Worm (Caenorhabditis elegans): ENCODE results near the gene grsp-4.

grsp-4 gene

ce11 chrV:7624652-7625051, at the start of gene grsp-4:
TSS of gene grsp-4 (plus strand) at chrV:7624952.
- TF ChIP-seq sptf-1 (tag; optimal IDR thresholded peaks at IDR 0.05) (no peak), nhr-28 (tag; optimal IDR thresholded peaks at IDR 0.05) (no peak), drap-1 (GFP tag; optimal IDR thresholded peaks at IDR 0.05) (no peak), nhr-12 (tag; optimal IDR thresholded peaks at IDR 0.05) (no peak), cnd-1 (tag; optimal IDR thresholded peaks at IDR 0.05) (no peak), ztf-11 (tag; optimal IDR thresholded peaks at IDR 0.05) (no peak), tbx-8 (GFP tag; optimal IDR thresholded peaks at IDR 0.05) (no peak), mep-1 (tag; optimal IDR thresholded peaks at IDR 0.05) (no peak), mls-2 (tag; optimal IDR thresholded peaks at IDR 0.05) (no peak), sem-2 (GFP tag; optimal IDR thresholded peaks at IDR 0.05) (no peak), pha-4 (tag; optimal IDR thresholded peaks at IDR 0.05) (no peak), elt-1 (tag; optimal IDR thresholded peaks at IDR 0.05; ENCODE audit: borderline replicate concordance, insufficient read depth) (no peak), lsy-2 (tag; optimal IDR thresholded peaks at IDR 0.05) (no peak), ceh-39 (tag; optimal IDR thresholded peaks at IDR 0.05) (no peak), lin-13 (tag; optimal IDR thresholded peaks at IDR 0.05) (no peak), elt-3 (tag; optimal IDR thresholded peaks at IDR 0.05) (no peak)

ce11 chrV:7575563-7575962, 49.2 kb upstream of the grsp-4 start, which contains the start of the genes snu-66 and ints-9:
TSS of gene snu-66 (minus strand) at chrV:7575670.
TSS of gene ints-9 (plus strand) at chrV:7575802.
- TF ChIP-seq blmp-1 (tag; optimal IDR thresholded peaks at IDR 0.05): no peak
- TF ChIP-seq sptf-1 (tag; optimal IDR thresholded peaks at IDR 0.05): no peak
- TF ChIP-seq lin-32 (GFP tag; optimal IDR thresholded peaks at IDR 0.05): no peak
- no peak for TF ChIP-seq unc-62 (GFP tag; optimal IDR thresholded peaks at IDR 0.05)
- TF ChIP-seq cnd-1 (tag; optimal IDR thresholded peaks at IDR 0.05): no peak
- no peak for TF ChIP-seq elt-1 (tag; optimal IDR thresholded peaks at IDR 0.05; ENCODE audit: borderline replicate concordance, insufficient read depth)
- TF ChIP-seq ham-2 (GFP tag; optimal IDR thresholded peaks at IDR 0.05): no peak
- TF ChIP-seq hlh-1 (tag; optimal IDR thresholded peaks at IDR 0.05): peak; percentile 6
- no peak for TF ChIP-seq tbx-8 (GFP tag; optimal IDR thresholded peaks at IDR 0.05)
- no peak for TF ChIP-seq bed-3 (GFP tag; optimal IDR thresholded peaks at IDR 0.05)
- no peak for TF ChIP-seq flh-1 (GFP tag; optimal IDR thresholded peaks at IDR 0.05)
- TF ChIP-seq mep-1 (tag; optimal IDR thresholded peaks at IDR 0.05): peak; percentile 13
- peak; percentile 67 for TF ChIP-seq ces-1 (GFP tag; optimal IDR thresholded peaks at IDR 0.05)
- TF ChIP-seq mls-2 (tag; optimal IDR thresholded peaks at IDR 0.05): no peak
- TF ChIP-seq zip-8 (tag; optimal IDR thresholded peaks at IDR 0.05): no peak
- no peak for TF ChIP-seq drap-1 (GFP tag; optimal IDR thresholded peaks at IDR 0.05)
- TF ChIP-seq pha-4 (tag; optimal IDR thresholded peaks at IDR 0.05): peak; percentile 32
- TF ChIP-seq nhr-76 (tag; optimal IDR thresholded peaks at IDR 0.05): no peak
- TF ChIP-seq lsy-2 (tag; optimal IDR thresholded peaks at IDR 0.05): no peak

ce11 chrV:7580378-7580777, 44.4 kb upstream of the grsp-4 start, which contains the start of gene ets-6:
TSS of gene ets-6 (minus strand) at chrV:7580546.
- peak; percentile 30 for TF ChIP-seq nhr-237 (tag; optimal IDR thresholded peaks at IDR 0.05)
- TF ChIP-seq ces-1 (GFP tag; optimal IDR thresholded peaks at IDR 0.05): peak; percentile 48
- TF ChIP-seq pha-4 (tag; optimal IDR thresholded peaks at IDR 0.05): peak; percentile 47
- TF ChIP-seq unc-62 (GFP tag; optimal IDR thresholded peaks at IDR 0.05): no peak
- no peak for TF ChIP-seq zip-8 (tag; optimal IDR thresholded peaks at IDR 0.05)
- no peak for TF ChIP-seq ham-2 (GFP tag; optimal IDR thresholded peaks at IDR 0.05)
- peak; percentile 53 for TF ChIP-seq mep-1 (tag; optimal IDR thresholded peaks at IDR 0.05)
- no peak for TF ChIP-seq mls-2 (tag; optimal IDR thresholded peaks at IDR 0.05)
- no peak for TF ChIP-seq nhr-76 (tag; optimal IDR thresholded peaks at IDR 0.05)
- no peak for TF ChIP-seq elt-3 (tag; optimal IDR thresholded peaks at IDR 0.05)
- TF ChIP-seq M03D4.4 (tag; optimal IDR thresholded peaks at IDR 0.05): no peak

DNA sequence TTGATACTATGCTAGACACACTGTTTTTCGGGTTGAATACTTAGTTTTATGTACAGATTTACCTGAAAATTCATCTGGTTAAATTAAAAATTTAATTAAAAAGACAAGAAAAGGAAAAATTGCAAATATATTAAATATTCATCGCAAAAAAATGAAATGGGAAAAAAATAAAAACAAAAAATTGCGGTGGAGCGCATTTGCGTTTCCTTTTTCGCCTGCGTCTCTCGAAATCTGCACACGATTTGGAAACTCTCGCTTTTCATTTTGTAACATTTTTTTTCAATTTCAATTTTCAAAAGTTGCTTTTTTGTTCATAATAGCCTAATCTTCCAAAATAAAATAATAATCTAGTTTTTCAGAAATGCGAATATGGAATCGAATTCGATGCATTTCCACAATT, 37.1 kb upstream of the grsp-4 start, which contains the start of the genes F19F10.11 and C50E3.5:
TSS of gene F19F10.11 (minus strand) at position 68 of the 400 bp plus-strand sequence.
TSS of gene C50E3.5 (plus strand) at position 360 of the 400 bp plus-strand sequence.
- peak; percentile 5 for TF ChIP-seq lsy-2 (tag; optimal IDR thresholded peaks at IDR 0.05)
- TF ChIP-seq sptf-1 (tag; optimal IDR thresholded peaks at IDR 0.05): no peak
- peak; percentile 52 for TF ChIP-seq mep-1 (tag; optimal IDR thresholded peaks at IDR 0.05)
- TF ChIP-seq ztf-11 (tag; optimal IDR thresholded peaks at IDR 0.05): no peak
- TF ChIP-seq ces-1 (GFP tag; optimal IDR thresholded peaks at IDR 0.05): peak; percentile 20
- TF ChIP-seq unc-120 (tag; optimal IDR thresholded peaks at IDR 0.05; ENCODE audit: poor library complexity, severe bottlenecking): no peak
- TF ChIP-seq elt-1 (tag; optimal IDR thresholded peaks at IDR 0.05; ENCODE audit: borderline replicate concordance, insufficient read depth): no peak
- no peak for TF ChIP-seq ceh-39 (tag; optimal IDR thresholded peaks at IDR 0.05)
- no peak for TF ChIP-seq mab-5 (tag; optimal IDR thresholded peaks at IDR 0.05)
- no peak for TF ChIP-seq snpc-4 (tag; optimal IDR thresholded peaks at IDR 0.05)
- no peak for TF ChIP-seq cnd-1 (tag; optimal IDR thresholded peaks at IDR 0.05)
- TF ChIP-seq tbx-8 (GFP tag; optimal IDR thresholded peaks at IDR 0.05): no peak
- TF ChIP-seq nhr-2 (tag; optimal IDR thresholded peaks at IDR 0.05): no peak
- TF ChIP-seq blmp-1 (tag; optimal IDR thresholded peaks at IDR 0.05): no peak
- TF ChIP-seq lin-13 (tag; optimal IDR thresholded peaks at IDR 0.05): no peak
- TF ChIP-seq nhr-237 (tag; optimal IDR thresholded peaks at IDR 0.05): no peak
- no peak for TF ChIP-seq elt-3 (tag; optimal IDR thresholded peaks at IDR 0.05)

All from whole organism, mixed stage, embryonic.